Fruit fly (Drosophila melanogaster) whole organism, pupa: ENCODE data around the gene Cyp4d1.

Experiments
- CG12605 ChIP-seq: fragments of 200-800 bp; sonication (Bioruptor generic); IDR thresholded peaks from 2 replicates; pipeline ENCODE4 v1.3.6; 2022; ENCODE audit warnings: missing biosample characterization, missing genetic modification characterization
- CG13204 ChIP-seq: fragments of 200-800 bp; sonication (Bioruptor generic); optimal IDR thresholded peaks from 2 replicates; lab custom pipeline; 2018; ENCODE audit warnings: missing biosample characterization, mild to moderate bottlenecking, missing genetic modification characterization, moderate library complexity
- CG14655 ChIP-seq: fragments of 200-800 bp; sonication (Bioruptor generic); optimal IDR thresholded peaks from 3 replicates; lab custom pipeline; 2017; ENCODE audit warnings: mild to moderate bottlenecking, missing biosample characterization, missing genetic modification reagents, missing genetic modification characterization
- CG17806 ChIP-seq: fragments of 200-800 bp; sonication (Bioruptor generic); optimal IDR thresholded peaks from 2 replicates; lab custom pipeline; 2018; ENCODE audit warnings: missing biosample characterization, mild to moderate bottlenecking, missing genetic modification characterization, moderate library complexity
- CG34367 ChIP-seq: fragments of 200-800 bp; sonication (Bioruptor generic); optimal IDR thresholded peaks from 2 replicates; lab custom pipeline; 2018; ENCODE audit warnings: missing biosample characterization, mild to moderate bottlenecking, missing genetic modification characterization
- CG8159 ChIP-seq: fragments of 200-800 bp; sonication (Bioruptor generic); optimal IDR thresholded peaks from 3 replicates; lab custom pipeline; 2018; ENCODE audit warnings: missing biosample characterization, mild to moderate bottlenecking, missing genetic modification characterization, moderate library complexity
- CG9948 ChIP-seq: fragments of 200-800 bp; sonication (Bioruptor generic); optimal IDR thresholded peaks from 2 replicates; lab custom pipeline; 2018; ENCODE audit warnings: missing biosample characterization, mild to moderate bottlenecking, missing genetic modification characterization, moderate library complexity
- D1 ChIP-seq: fragments of 200-800 bp; sonication (Bioruptor generic); optimal IDR thresholded peaks from 2 replicates; lab custom pipeline; 2018; ENCODE audit warnings: missing biosample characterization, mild to moderate bottlenecking, missing genetic modification characterization, moderate library complexity
- EcR ChIP-seq: fragments of 200-800 bp; sonication (Bioruptor generic); optimal IDR thresholded peaks from 3 replicates; lab custom pipeline; 2019; ENCODE audit warnings: missing biosample characterization, missing genetic modification characterization, mild to moderate bottlenecking, moderate library complexity, missing genetic modification reagents
- Ets98B ChIP-seq: fragments of 200-800 bp; sonication (Bioruptor generic); IDR thresholded peaks from 2 replicates; pipeline ENCODE4 v1.3.6; 2022; ENCODE audit warnings: missing biosample characterization, missing genetic modification characterization
- Pif1B ChIP-seq: fragments of 200-800 bp; sonication (Bioruptor generic); optimal IDR thresholded peaks from 3 replicates; lab custom pipeline; 2016; ENCODE audit warnings: missing biosample characterization, missing genetic modification characterization
- gl ChIP-seq: fragments of 200-800 bp; sonication (Bioruptor generic); optimal IDR thresholded peaks from 2 replicates; lab custom pipeline; 2018; ENCODE audit warnings: missing biosample characterization, mild to moderate bottlenecking, missing genetic modification characterization
- rn ChIP-seq: fragments of 200-800 bp; sonication (Bioruptor generic); IDR thresholded peaks from 2 replicates; pipeline ENCODE4 v1.3.6; 2022; ENCODE audit warnings: missing biosample characterization, missing genetic modification characterization

dm6 chrX:2145690-2146470 is 16.1 kb downstream of the Cyp4d1 start:
- peak; percentile 8 for TF ChIP-seq EcR
- TF ChIP-seq CG34367 = peak; percentile 39
- no peak for TF ChIP-seq D1 (tag; lab: Kevin White, UChicago)
- TF ChIP-seq gl = no peak
- TF ChIP-seq CG13204 (GFP tag; lab: Kevin White, UChicago) = no peak
- TF ChIP-seq rn (GFP tag; lab: Robert Waterston, UW) = no peak
- peak; percentile 52 for TF ChIP-seq CG8159 (tag; lab: Kevin White, UChicago)
- TF ChIP-seq CG9948 (tag; lab: Kevin White, UChicago) = peak; percentile 41
- peak; percentile 60 for TF ChIP-seq CG14655
- no peak; the same call in 1 of the 2 replicates for TF ChIP-seq Ets98B
- no peak for TF ChIP-seq CG12605
- TF ChIP-seq Pif1B = no peak
- peak; percentile 46 for TF ChIP-seq CG17806 (tag; lab: Kevin White, UChicago)
